Worm (Caenorhabditis elegans): ENCODE data around the gene fbxa-135.

Gene fbxa-135

ce11 chrV:15415951-15416350 is 13.9 kb downstream of the fbxa-135 start, which contains the start of gene srh-265:
Gene srh-265, plus strand, starts transcription at chrV:15416251.
- TF ChIP-seq cnd-1 (tag; optimal IDR thresholded peaks at IDR 0.05): no peak
- TF ChIP-seq nhr-28 (tag; optimal IDR thresholded peaks at IDR 0.05): no peak
- no peak for TF ChIP-seq nhr-2 (tag; optimal IDR thresholded peaks at IDR 0.05)
- no peak for TF ChIP-seq bed-3 (GFP tag; optimal IDR thresholded peaks at IDR 0.05)
- TF ChIP-seq sptf-1 (tag; optimal IDR thresholded peaks at IDR 0.05): no peak
- TF ChIP-seq nhr-76 (tag; optimal IDR thresholded peaks at IDR 0.05): no peak
- TF ChIP-seq unc-120 (tag; optimal IDR thresholded peaks at IDR 0.05; ENCODE audit: poor library complexity, severe bottlenecking): no peak
- no peak for TF ChIP-seq ceh-83 (GFP tag; optimal IDR thresholded peaks at IDR 0.05)
- TF ChIP-seq elt-1 (tag; optimal IDR thresholded peaks at IDR 0.05; ENCODE audit: borderline replicate concordance, insufficient read depth): no peak
- no peak for TF ChIP-seq nhr-12 (tag; optimal IDR thresholded peaks at IDR 0.05)
- TF ChIP-seq mls-2 (tag; optimal IDR thresholded peaks at IDR 0.05): no peak
- TF ChIP-seq snpc-4 (tag; optimal IDR thresholded peaks at IDR 0.05): no peak
- TF ChIP-seq unc-39 (tag; optimal IDR thresholded peaks at IDR 0.05): no peak
- no peak for TF ChIP-seq elt-3 (tag; optimal IDR thresholded peaks at IDR 0.05)

- no peak for TF ChIP-seq zip-8 (tag; optimal IDR thresholded peaks at IDR 0.05)
- TF ChIP-seq nhr-237 (tag; optimal IDR thresholded peaks at IDR 0.05): no peak
- no peak for TF ChIP-seq nhr-2 (tag; optimal IDR thresholded peaks at IDR 0.05)
- TF ChIP-seq mab-5 (tag; optimal IDR thresholded peaks at IDR 0.05): no peak
- no peak for TF ChIP-seq ces-1 (GFP tag; optimal IDR thresholded peaks at IDR 0.05)
- TF ChIP-seq nhr-28 (tag; optimal IDR thresholded peaks at IDR 0.05): no peak
- no peak for TF ChIP-seq lin-32 (GFP tag; optimal IDR thresholded peaks at IDR 0.05)
- no peak for TF ChIP-seq cnd-1 (tag; optimal IDR thresholded peaks at IDR 0.05)
- no peak for TF ChIP-seq unc-62 (GFP tag; optimal IDR thresholded peaks at IDR 0.05)
- no peak for TF ChIP-seq ceh-43 (GFP tag; optimal IDR thresholded peaks at IDR 0.05)
- no peak for TF ChIP-seq hlh-1 (tag; optimal IDR thresholded peaks at IDR 0.05)
- no peak for TF ChIP-seq ham-2 (GFP tag; optimal IDR thresholded peaks at IDR 0.05)
- no peak for TF ChIP-seq blmp-1 (tag; optimal IDR thresholded peaks at IDR 0.05)
- no peak for TF ChIP-seq sptf-1 (tag; optimal IDR thresholded peaks at IDR 0.05)
- no peak for TF ChIP-seq elt-3 (tag; optimal IDR thresholded peaks at IDR 0.05)
- no peak for TF ChIP-seq M03D4.4 (tag; optimal IDR thresholded peaks at IDR 0.05)
- no peak for TF ChIP-seq bed-3 (GFP tag; optimal IDR thresholded peaks at IDR 0.05)
- no peak for TF ChIP-seq pha-4 (tag; optimal IDR thresholded peaks at IDR 0.05)
These were observed 15.8 kb downstream of the fbxa-135 start, which contains the start of gene T06E6.10 for ce11 chrV:15417822-15418221. Gene T06E6.10, plus strand, starts transcription at chrV:15418122.

ce11 chrV:15423601-15424000 is 21.5 kb downstream of the fbxa-135 start, which contains the start of gene fbxa-104:
Gene fbxa-104, minus strand, starts transcription at chrV:15423683.
- TF ChIP-seq cnd-1 (tag; optimal IDR thresholded peaks at IDR 0.05) (no peak), ceh-39 (tag; optimal IDR thresholded peaks at IDR 0.05) (no peak), blmp-1 (tag; optimal IDR thresholded peaks at IDR 0.05) (no peak), flh-1 (GFP tag; optimal IDR thresholded peaks at IDR 0.05) (no peak), ham-2 (GFP tag; optimal IDR thresholded peaks at IDR 0.05) (no peak), unc-39 (tag; optimal IDR thresholded peaks at IDR 0.05) (no peak), lsy-2 (tag; optimal IDR thresholded peaks at IDR 0.05) (no peak), snpc-4 (tag; optimal IDR thresholded peaks at IDR 0.05) (no peak), mep-1 (tag; optimal IDR thresholded peaks at IDR 0.05) (no peak), hlh-1 (tag; optimal IDR thresholded peaks at IDR 0.05) (no peak), mab-5 (tag; optimal IDR thresholded peaks at IDR 0.05) (no peak), sptf-1 (tag; optimal IDR thresholded peaks at IDR 0.05) (no peak)

- TF ChIP-seq mep-1 (tag; optimal IDR thresholded peaks at IDR 0.05) (no peak), M03D4.4 (tag; optimal IDR thresholded peaks at IDR 0.05) (no peak), ceh-39 (tag; optimal IDR thresholded peaks at IDR 0.05) (no peak)
These were observed 23.5 kb downstream of the fbxa-135 start, which contains the start of gene Y36E3A.2 for ce11 chrV:15425368-15426091. Gene Y36E3A.2, plus strand, starts transcription at chrV:15426041.

ce11 chrV:15426944-15427343 is 24.9 kb downstream of the fbxa-135 start, which contains the start of gene fbxa-209:
Gene fbxa-209, minus strand, starts transcription at chrV:15427044.
- TF ChIP-seq ztf-11 (tag; optimal IDR thresholded peaks at IDR 0.05): no peak
- no peak for TF ChIP-seq bed-3 (GFP tag; optimal IDR thresholded peaks at IDR 0.05)
- no peak for TF ChIP-seq ceh-39 (tag; optimal IDR thresholded peaks at IDR 0.05)
- TF ChIP-seq lin-32 (GFP tag; optimal IDR thresholded peaks at IDR 0.05): no peak
- TF ChIP-seq nhr-2 (tag; optimal IDR thresholded peaks at IDR 0.05): no peak
- TF ChIP-seq hlh-1 (tag; optimal IDR thresholded peaks at IDR 0.05): no peak
- no peak for TF ChIP-seq unc-120 (tag; optimal IDR thresholded peaks at IDR 0.05; ENCODE audit: poor library complexity, severe bottlenecking)
- TF ChIP-seq elt-1 (tag; optimal IDR thresholded peaks at IDR 0.05; ENCODE audit: borderline replicate concordance, insufficient read depth): no peak
- TF ChIP-seq lin-13 (tag; optimal IDR thresholded peaks at IDR 0.05): no peak
- no peak for TF ChIP-seq ceh-43 (GFP tag; optimal IDR thresholded peaks at IDR 0.05)
- TF ChIP-seq drap-1 (GFP tag; optimal IDR thresholded peaks at IDR 0.05): no peak
- no peak for TF ChIP-seq snpc-4 (tag; optimal IDR thresholded peaks at IDR 0.05)
- no peak for TF ChIP-seq cnd-1 (tag; optimal IDR thresholded peaks at IDR 0.05)

All from whole organism, mixed stage, embryonic.